Fruit fly (Drosophila melanogaster) whole organism, adult: Measurements from ENCODE around the gene gig.

Experiments
- CG12768 ChIP-seq: fragments of 200-800 bp; sonication (Bioruptor generic); optimal IDR thresholded peaks from 2 replicates; lab custom pipeline; 2017; ENCODE audit warnings: missing biosample characterization, missing genetic modification characterization, mild to moderate bottlenecking, moderate library complexity, missing genetic modification reagents
- CG1620 ChIP-seq: fragments of 200-800 bp; sonication (Bioruptor generic); optimal IDR thresholded peaks from 2 replicates; lab custom pipeline; 2016; ENCODE audit warnings: missing biosample characterization, missing genetic modification characterization
- CG5204 ChIP-seq: fragments of 200-800 bp; sonication (Bioruptor generic); optimal IDR thresholded peaks from 2 replicates; lab custom pipeline; 2016; ENCODE audit warnings: missing biosample characterization, missing genetic modification characterization
- CG7045 ChIP-seq: fragments of 200-800 bp; sonication (Bioruptor generic); optimal IDR thresholded peaks from 2 replicates; lab custom pipeline; 2017; ENCODE audit warnings: missing biosample characterization, mild to moderate bottlenecking, missing genetic modification characterization
- Clk ChIP-seq: fragments of 200-800 bp; sonication (Bioruptor generic); optimal IDR thresholded peaks from 2 replicates; lab custom pipeline; 2017; ENCODE audit warnings: missing biosample characterization, missing genetic modification characterization
- cic ChIP-seq: fragments of 200-800 bp; sonication (Bioruptor generic); optimal IDR thresholded peaks from 2 replicates; lab custom pipeline; 2017; ENCODE audit warnings: missing biosample characterization, mild to moderate bottlenecking, missing genetic modification characterization, moderate library complexity
- cnc ChIP-seq, 2 experiments: fragments of >200 bp; optimal IDR thresholded peaks; 2 replicates each; lab custom pipeline; 2017
- kay ChIP-seq: fragments of 200-800 bp; sonication (Bioruptor generic); peaks from one replicate; lab custom pipeline; 2016; ENCODE audit warnings: missing biosample characterization, missing genetic modification characterization, borderline replicate concordance
- ovo ChIP-seq: fragments of 200-800 bp; sonication (Bioruptor generic); optimal IDR thresholded peaks from 2 replicates; lab custom pipeline; 2016; ENCODE audit warnings: missing biosample characterization, missing genetic modification characterization

dm6 chr3L:20177697-20178096 lies 48.7 kb downstream of the gig start:
- TF ChIP-seq cnc (optimal IDR thresholded peaks at IDR 0.05; lab: Kevin White, UChicago): no peak
- no peak for TF ChIP-seq CG5204 (GFP tag; lab: Kevin White, UChicago)
- TF ChIP-seq CG1620 (GFP tag; lab: Kevin White, UChicago): no peak
- TF ChIP-seq Clk (GFP tag; lab: Kevin White, UChicago): no peak
- TF ChIP-seq CG12768 (GFP tag; lab: Kevin White, UChicago): no peak
- TF ChIP-seq CG7045 (GFP tag; lab: Kevin White, UChicago): no peak
- no peak for TF ChIP-seq kay (GFP tag; lab: Kevin White, UChicago)
- TF ChIP-seq cic (GFP tag; lab: Kevin White, UChicago): no peak
- no peak for TF ChIP-seq ovo
